Fruit fly (Drosophila melanogaster): ENCODE results near the gene CG13481.
A peak's percentile ranks its signal among the peaks of the same experiment; 100 is the strongest.

dm6 chr3L:14374499-14374898, 5.0 kb upstream of the CG13481 start:
- TF ChIP-seq CG10669 (GFP tag; optimal IDR thresholded peaks at IDR 0.05) (peak; percentile 69), OdsH (GFP tag; optimal IDR thresholded peaks at IDR 0.05) (peak; percentile 71)
